Worm (Caenorhabditis elegans): ENCODE measurements around the gene sax-7.

DNA sequence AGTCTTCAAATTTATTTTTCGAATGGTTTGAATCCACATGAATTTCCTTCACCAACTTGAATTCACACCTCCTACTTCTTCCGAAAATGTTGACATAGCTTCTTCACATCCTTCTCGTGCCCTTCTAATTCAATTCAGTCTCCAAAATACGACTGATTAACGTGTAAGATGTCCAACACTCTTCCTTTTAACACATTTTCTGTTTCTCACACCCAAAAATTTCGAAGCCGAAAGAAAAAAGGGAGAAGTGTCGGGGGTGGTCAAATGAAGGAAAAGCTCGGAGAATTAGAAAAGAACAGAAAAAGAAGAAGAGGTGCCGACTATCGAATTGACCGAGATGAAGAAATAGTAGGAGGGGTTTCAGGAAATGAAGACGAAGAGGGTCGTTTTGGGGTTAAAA, 9.8 kb upstream of the sax-7 start:
- TF ChIP-seq ceh-58 (GFP tag; IDR thresholded peaks at IDR 0.05) (no peak), lsy-27 (tag; optimal IDR thresholded peaks at IDR 0.05; ENCODE audit: borderline replicate concordance, insufficient read depth) (no peak), Y95B8A.8 (GFP tag; IDR thresholded peaks at IDR 0.05) (no peak), zfh-2 (GFP tag; conservative IDR thresholded peaks at IDR 0.05) (no peak), dox-1 (GFP tag; IDR thresholded peaks at IDR 0.05) (no peak), zim-3 (tag; optimal IDR thresholded peaks at IDR 0.05) (no peak), mel-28 (tag; optimal IDR thresholded peaks at IDR 0.05; ENCODE audit: borderline replicate concordance) (no peak), ztf-26 (tag; optimal IDR thresholded peaks at IDR 0.05) (no peak), somi-1 (GFP tag; optimal IDR thresholded peaks at IDR 0.05) (no peak), ztf-25 (GFP tag; IDR thresholded peaks at IDR 0.05) (no peak), nhr-179 (tag; optimal IDR thresholded peaks at IDR 0.05) (no peak), let-607 (tag; optimal IDR thresholded peaks at IDR 0.05) (no peak), Y53F4B.3 (GFP tag; IDR thresholded peaks at IDR 0.05) (no peak), F52B5.7 (tag; optimal IDR thresholded peaks at IDR 0.05) (no peak)

All from whole organism, young adult.